Worm (Caenorhabditis elegans) whole organism, L1 larva: ENCODE data around the gene lir-3.

Experiments
- C04F5.9 ChIP-seq: sonication (generic microtip); optimal IDR thresholded peaks from 2 replicates; lab custom pipeline; 2016; ENCODE audit warnings: missing genetic modification characterization, missing compliant biosample characterization
- C34B4.2 ChIP-seq: sonication (generic microtip); optimal IDR thresholded peaks from 2 replicates; lab custom pipeline; 2017; ENCODE audit warnings: mild to moderate bottlenecking, missing genetic modification characterization, missing compliant biosample characterization
- F16B12.6 ChIP-seq: fragments of 150-350 bp; optimal IDR thresholded peaks from 2 replicates; lab custom pipeline; 2014; ENCODE audit warnings: missing biosample characterization, missing genetic modification characterization
- Y116A8C.19 ChIP-seq: sonication (generic microtip); optimal IDR thresholded peaks from 2 replicates; lab custom pipeline; 2016; ENCODE audit warnings: missing compliant biosample characterization, missing genetic modification characterization, borderline replicate concordance
- alr-1 ChIP-seq: fragments of 200-800 bp; sonication (Bioruptor generic); optimal IDR thresholded peaks from 2 replicates; lab custom pipeline; 2018; ENCODE audit warnings: borderline replicate concordance, mild to moderate bottlenecking, missing genetic modification characterization, missing compliant biosample characterization
- aly-2 ChIP-seq: fragments of 150-350 bp; optimal IDR thresholded peaks from 2 replicates; lab custom pipeline; 2014; ENCODE audit warnings: missing biosample characterization, missing genetic modification characterization
- ama-1 ChIP-seq: fragments of 150-350 bp; optimal IDR thresholded peaks from 2 replicates; lab custom pipeline; 2014
- blmp-1 ChIP-seq: fragments of 150-350 bp; optimal IDR thresholded peaks from 2 replicates; lab custom pipeline; 2014; ENCODE audit warnings: missing biosample characterization, missing genetic modification characterization
- ceh-82 ChIP-seq, 3 experiments: fragments of 150-350 bp in 1 of 3; sonication (generic microtip) in 2 of 3; optimal IDR thresholded peaks; 2 replicates each; lab custom pipeline; 2014 to 2017; ENCODE audit warnings: missing biosample characterization in 3 of 3, missing genetic modification characterization in 3 of 3
- ceh-90 ChIP-seq: sonication (generic microtip); optimal IDR thresholded peaks from 2 replicates; lab custom pipeline; 2016; ENCODE audit warnings: missing genetic modification characterization, missing compliant biosample characterization
- ces-1 ChIP-seq: fragments of 150-350 bp; optimal IDR thresholded peaks from 2 replicates; lab custom pipeline; 2014; ENCODE audit warnings: missing biosample characterization, missing genetic modification reagents, missing genetic modification characterization
- dsc-1 ChIP-seq: sonication (generic microtip); optimal IDR thresholded peaks from 2 replicates; lab custom pipeline; 2016; ENCODE audit warnings: mild to moderate bottlenecking, missing genetic modification characterization, missing compliant biosample characterization
- elt-2 ChIP-seq: sonication (generic microtip); optimal IDR thresholded peaks from 2 replicates; lab custom pipeline; 2016; ENCODE audit warnings: missing genetic modification characterization, mild to moderate bottlenecking, inconsistent platforms, missing compliant biosample characterization, missing genetic modification reagents
- elt-3 ChIP-seq, 6 experiments: fragments of 150-350 bp in 1 of 6; sonication (generic microtip); optimal IDR thresholded peaks; 2 replicates each; lab custom pipeline; 2017 to 2018; ENCODE audit warnings: missing biosample characterization in 6 of 6, missing genetic modification characterization in 6 of 6, inconsistent platforms in 1 of 6
- fkh-10 ChIP-seq: sonication (generic microtip); optimal IDR thresholded peaks from 2 replicates; lab custom pipeline; 2017; ENCODE audit warnings: missing biosample characterization, missing genetic modification reagents, missing genetic modification characterization
- grh-1 ChIP-seq: fragments of 200-800 bp; sonication (Bioruptor generic); IDR thresholded peaks from 2 replicates; pipeline ENCODE4 v1.3.6; 2022; ENCODE audit warnings: missing genetic modification reagents, missing genetic modification characterization, missing compliant biosample characterization
- hlh-17 ChIP-seq: fragments of 200-800 bp; sonication (Bioruptor generic); optimal IDR thresholded peaks from 2 replicates; lab custom pipeline; 2018; ENCODE audit warnings: missing genetic modification characterization, mild to moderate bottlenecking, missing compliant biosample characterization, moderate library complexity, borderline replicate concordance
- hlh-4 ChIP-seq: sonication (generic microtip); optimal IDR thresholded peaks from 2 replicates; lab custom pipeline; 2016; ENCODE audit warnings: mild to moderate bottlenecking, missing genetic modification characterization, missing compliant biosample characterization
- isw-1 ChIP-seq: fragments of 200-800 bp; sonication (Bioruptor generic); IDR thresholded peaks from 2 replicates; pipeline ENCODE4 v1.3.6; 2022; ENCODE audit warnings: missing genetic modification characterization, missing compliant biosample characterization
- lin-14 ChIP-seq: fragments of 200-800 bp; sonication (Bioruptor generic); optimal IDR thresholded peaks from 2 replicates; lab custom pipeline; 2018; ENCODE audit warnings: mild to moderate bottlenecking, missing genetic modification characterization, moderate library complexity, missing compliant biosample characterization
- lin-35 ChIP-seq, 2 experiments: fragments of 150-350 bp; optimal IDR thresholded peaks; 2 replicates each; lab custom pipeline; 2014; ENCODE audit warnings: missing biosample characterization in 2 of 2, missing genetic modification characterization in 2 of 2, missing genetic modification reagents in 2 of 2
- lin-39 ChIP-seq: fragments of 150-350 bp; optimal IDR thresholded peaks from 2 replicates; lab custom pipeline; 2014; ENCODE audit warnings: missing biosample characterization, missing genetic modification reagents, missing genetic modification characterization
- lir-3 ChIP-seq: sonication (generic microtip); optimal IDR thresholded peaks from 2 replicates; lab custom pipeline; 2016; ENCODE audit warnings: mild to moderate bottlenecking, missing genetic modification characterization, moderate library complexity, missing compliant biosample characterization; ENCODE audit not compliant: poor library complexity
- lsy-2 ChIP-seq, 2 experiments: fragments of 150-350 bp; optimal IDR thresholded peaks; 2 replicates each; lab custom pipeline; 2014; ENCODE audit warnings: missing biosample characterization in 2 of 2, missing genetic modification characterization in 2 of 2
- mdl-1 ChIP-seq, 2 experiments: fragments of 150-350 bp; optimal IDR thresholded peaks; 2 replicates each; lab custom pipeline; 2014 to 2017; ENCODE audit warnings: missing biosample characterization in 2 of 2, missing genetic modification characterization in 2 of 2, inconsistent platforms in 1 of 2
- mef-2 ChIP-seq: fragments of 150-350 bp; optimal IDR thresholded peaks from 2 replicates; lab custom pipeline; 2014; ENCODE audit warnings: missing biosample characterization, missing genetic modification characterization
- mep-1 ChIP-seq: fragments of 150-350 bp; optimal IDR thresholded peaks from 2 replicates; lab custom pipeline; 2014; ENCODE audit warnings: missing biosample characterization, missing genetic modification characterization
- nhr-11 ChIP-seq: fragments of 150-350 bp; optimal IDR thresholded peaks from 2 replicates; lab custom pipeline; 2014; ENCODE audit warnings: missing biosample characterization, missing genetic modification characterization
- nhr-12 ChIP-seq: sonication (generic microtip); optimal IDR thresholded peaks from 2 replicates; lab custom pipeline; 2017; ENCODE audit warnings: missing biosample characterization, missing genetic modification characterization
- nhr-19 ChIP-seq: fragments of 200-800 bp; sonication (Bioruptor generic); conservative IDR thresholded peaks from 2 replicates; pipeline ENCODE4 v1.3.6; 2022; ENCODE audit warnings: missing genetic modification characterization, missing compliant biosample characterization
- nhr-20 ChIP-seq: sonication (generic microtip); optimal IDR thresholded peaks from 2 replicates; lab custom pipeline; 2016; ENCODE audit warnings: mild to moderate bottlenecking, missing genetic modification characterization, missing compliant biosample characterization
- nhr-84 ChIP-seq: sonication (generic microtip); optimal IDR thresholded peaks from 2 replicates; lab custom pipeline; 2017; ENCODE audit warnings: missing biosample characterization, missing genetic modification characterization
- nhr-85 ChIP-seq: sonication (generic microtip); peaks from one replicate; lab custom pipeline; 2016; ENCODE audit warnings: missing genetic modification characterization, inconsistent platforms, missing compliant biosample characterization
- pag-3 ChIP-seq: sonication (generic microtip); optimal IDR thresholded peaks from 2 replicates; lab custom pipeline; 2017; ENCODE audit warnings: missing genetic modification characterization, mild to moderate bottlenecking, missing compliant biosample characterization, antibody characterized with exemption, borderline replicate concordance; ENCODE audit not compliant: insufficient read depth
- pqm-1 ChIP-seq: sonication (generic microtip); optimal IDR thresholded peaks from 3 replicates; lab custom pipeline; 2017; ENCODE audit warnings: missing biosample characterization, missing genetic modification characterization
- rnt-1 ChIP-seq: sonication (generic microtip); optimal IDR thresholded peaks from 2 replicates; lab custom pipeline; 2016; ENCODE audit warnings: mild to moderate bottlenecking, missing genetic modification characterization, moderate library complexity, missing compliant biosample characterization
- skn-1 ChIP-seq: fragments of 150-350 bp; optimal IDR thresholded peaks from 2 replicates; lab custom pipeline; 2014; ENCODE audit warnings: missing biosample characterization, missing genetic modification characterization
- snpc-4 ChIP-seq: fragments of 150-350 bp; optimal IDR thresholded peaks from 2 replicates; lab custom pipeline; 2014; ENCODE audit warnings: missing biosample characterization, missing genetic modification characterization
- sox-4 ChIP-seq: sonication (generic microtip); optimal IDR thresholded peaks from 2 replicates; lab custom pipeline; 2016; ENCODE audit warnings: missing genetic modification characterization, missing compliant biosample characterization
- sup-37 ChIP-seq: fragments of 200-800 bp; sonication (Bioruptor generic); optimal IDR thresholded peaks from 2 replicates; lab custom pipeline; 2018; ENCODE audit warnings: mild to moderate bottlenecking, missing genetic modification characterization, missing compliant biosample characterization
- swsn-7 ChIP-seq: sonication (generic microtip); optimal IDR thresholded peaks from 2 replicates; lab custom pipeline; 2016; ENCODE audit warnings: missing genetic modification characterization, missing compliant biosample characterization
- tlp-1 ChIP-seq: fragments of 150-350 bp; optimal IDR thresholded peaks from 2 replicates; lab custom pipeline; 2014; ENCODE audit warnings: missing biosample characterization, missing genetic modification characterization
- unc-130 ChIP-seq: fragments of 150-350 bp; optimal IDR thresholded peaks from 2 replicates; lab custom pipeline; 2017; ENCODE audit warnings: missing biosample characterization, missing genetic modification characterization, inconsistent platforms
- vab-15 ChIP-seq: sonication (generic microtip); optimal IDR thresholded peaks from 2 replicates; lab custom pipeline; 2017; ENCODE audit warnings: missing genotype, mild to moderate bottlenecking, missing genetic modification characterization, missing compliant biosample characterization
- zag-1 ChIP-seq: fragments of 150-350 bp; optimal IDR thresholded peaks from 2 replicates; lab custom pipeline; 2014; ENCODE audit warnings: missing biosample characterization, missing genetic modification characterization
- zip-4 ChIP-seq: fragments of 200-800 bp; sonication (Bioruptor generic); optimal IDR thresholded peaks from 2 replicates; lab custom pipeline; 2018; ENCODE audit warnings: mild to moderate bottlenecking, missing genetic modification characterization, moderate library complexity, missing compliant biosample characterization
- ztf-11 ChIP-seq, 2 experiments: sonication (generic microtip); optimal IDR thresholded peaks; 2 replicates each; lab custom pipeline; 2016 to 2017; ENCODE audit warnings: missing genetic modification characterization in 2 of 2, missing biosample characterization in 1 of 2, missing compliant biosample characterization in 1 of 2

The lir-3 gene

DNA sequence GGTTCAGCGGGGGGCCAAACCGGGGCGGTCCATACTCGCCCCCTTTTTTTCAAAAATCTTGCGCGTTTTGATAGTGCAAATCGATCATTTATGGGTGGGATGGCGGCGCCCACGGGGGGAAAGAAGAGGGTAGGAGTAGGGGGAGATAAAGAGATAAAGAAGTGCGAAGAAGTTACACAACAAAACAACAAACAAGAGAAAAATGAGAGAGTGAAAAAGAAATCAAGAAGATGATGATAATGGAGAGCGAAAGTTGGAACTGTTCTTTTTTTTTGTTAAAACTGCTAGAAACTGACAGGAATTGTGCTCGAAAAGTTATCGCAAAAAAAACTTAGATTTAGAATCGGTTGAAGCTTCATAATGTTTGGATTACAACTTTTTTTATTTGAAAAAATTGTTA lies 22.2 kb downstream of the lir-3 start, which contains the start of gene ptr-13:
Gene ptr-13, minus strand, starts transcription at position 92 of the 400 bp plus-strand sequence.
- TF ChIP-seq elt-3 (tag; optimal IDR thresholded peaks at IDR 0.05; lab: Kevin White, UChicago) (peak in 2 of 6 experiments; percentile 2 to 54), ztf-11 (tag; optimal IDR thresholded peaks at IDR 0.05; lab: Kevin White, UChicago) (no peak), blmp-1 (tag; lab: Kevin White, UChicago) (peak; percentile 79)

DNA sequence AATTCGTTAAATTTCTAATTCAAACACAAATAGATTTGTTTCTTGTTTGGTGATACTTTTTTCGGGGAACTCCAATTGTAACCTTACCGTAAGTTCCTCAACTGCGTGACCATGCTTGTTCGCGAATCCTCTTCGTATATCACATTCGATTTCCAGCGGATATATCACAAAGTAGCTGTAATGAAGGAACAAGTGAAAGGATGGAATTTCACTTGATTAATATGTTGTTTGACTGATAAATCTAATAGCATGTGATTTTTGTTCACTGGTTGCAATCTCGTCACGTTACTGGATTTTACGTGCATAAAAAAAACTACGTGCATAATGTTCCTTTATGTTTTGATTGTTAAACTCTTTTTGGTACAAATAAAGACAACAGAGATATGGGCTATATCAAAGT lies 22.9 kb downstream of the lir-3 start:
- TF ChIP-seq blmp-1 (tag; lab: Kevin White, UChicago) (peak; percentile 55), elt-3 (tag; optimal IDR thresholded peaks at IDR 0.05; lab: Kevin White, UChicago) (peak in 1 of 6 experiments; percentile 11), nhr-84 (tag; lab: Kevin White, UChicago) (no peak), tlp-1 (tag; lab: Kevin White, UChicago) (no peak)

DNA sequence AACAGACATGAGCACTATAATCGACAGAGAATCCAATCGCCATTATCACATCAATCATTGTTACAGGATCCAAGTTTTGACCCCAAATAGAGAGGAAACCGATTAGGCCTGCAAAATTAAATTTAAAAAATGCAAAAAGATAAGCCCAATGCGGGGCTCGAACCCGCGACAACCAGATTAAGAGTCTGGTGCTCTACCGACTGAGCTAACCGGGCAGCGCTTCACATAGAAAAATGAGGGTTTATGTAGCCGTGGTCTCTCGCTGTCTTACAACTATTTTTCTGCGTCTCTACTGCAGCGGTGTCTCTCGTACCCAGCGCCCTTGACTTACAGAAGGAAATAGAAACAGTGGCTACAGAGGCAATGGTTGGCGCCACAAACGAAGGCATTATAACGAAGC lies 26.9 kb downstream of the lir-3 start:
- no peak for TF ChIP-seq tlp-1 (tag; lab: Kevin White, UChicago)
- peak; percentile 22 for TF ChIP-seq mep-1 (tag; lab: Kevin White, UChicago)
- no peak for TF ChIP-seq hlh-17 (GFP tag; lab: Kevin White, UChicago)
- no peak for TF ChIP-seq pqm-1 (tag; lab: Kevin White, UChicago)
- TF ChIP-seq fkh-10 (GFP tag; lab: Kevin White, UChicago) = no peak
- no peak for TF ChIP-seq zag-1 (tag; lab: Kevin White, UChicago)
- no peak for TF ChIP-seq C34B4.2
- TF ChIP-seq grh-1 (GFP tag; lab: Robert Waterston, UW) = peak; percentile 48; the same call in 1 of the 2 replicates
- TF ChIP-seq ama-1 (lab: Kevin White, UChicago) = no peak
- no peak for TF ChIP-seq nhr-11 (tag; lab: Kevin White, UChicago)
- TF ChIP-seq ces-1 = no peak
- peak; percentile 53 for TF ChIP-seq elt-2 (tag; lab: Kevin White, UChicago)
- peak; percentile 59 for TF ChIP-seq snpc-4 (tag; lab: Kevin White, UChicago)
- no peak; the same call in 1 of the 2 replicates for TF ChIP-seq isw-1 (GFP tag; lab: Robert Waterston, UW)
- peak; percentile 55 for TF ChIP-seq unc-130 (tag; lab: Kevin White, UChicago)
- TF ChIP-seq ceh-82 (tag; optimal IDR thresholded peaks at IDR 0.05; lab: Kevin White, UChicago) = peak; percentile 12 to 36 (median 30)
- peak; percentile 77 for TF ChIP-seq nhr-85 (tag; lab: Kevin White, UChicago)
- peak; percentile 47 to 69 for TF ChIP-seq lin-35 (GFP tag; optimal IDR thresholded peaks at IDR 0.05; lab: Kevin White, UChicago)
- TF ChIP-seq F16B12.6 (tag; lab: Kevin White, UChicago) = peak; percentile 5
- TF ChIP-seq elt-3 (tag; optimal IDR thresholded peaks at IDR 0.05; lab: Kevin White, UChicago) = peak in 2 of 6 experiments; percentile 6 to 27
- no peak for TF ChIP-seq lir-3 (tag; lab: Kevin White, UChicago)
- no peak for TF ChIP-seq sup-37 (GFP tag; lab: Kevin White, UChicago)
- TF ChIP-seq ceh-90 (tag; lab: Kevin White, UChicago) = no peak
- no peak for TF ChIP-seq nhr-84 (tag; lab: Kevin White, UChicago)
- peak; percentile 51 for TF ChIP-seq dsc-1 (tag; lab: Kevin White, UChicago)
- TF ChIP-seq lsy-2 (tag; optimal IDR thresholded peaks at IDR 0.05; lab: Kevin White, UChicago) = peak; percentile 34 to 62
- peak; percentile 63 for TF ChIP-seq nhr-20
- TF ChIP-seq lin-14 (GFP tag; lab: Kevin White, UChicago) = peak; percentile 56
- no peak for TF ChIP-seq zip-4 (GFP tag; lab: Kevin White, UChicago)
- no peak for TF ChIP-seq ztf-11 (tag; optimal IDR thresholded peaks at IDR 0.05; lab: Kevin White, UChicago)
- TF ChIP-seq aly-2 (tag; lab: Kevin White, UChicago) = peak; percentile 47
- TF ChIP-seq mdl-1 (tag; optimal IDR thresholded peaks at IDR 0.05; lab: Kevin White, UChicago) = peak in 1 of 2 experiments; percentile 3
- TF ChIP-seq C04F5.9 (tag; lab: Kevin White, UChicago) = no peak
- no peak for TF ChIP-seq Y116A8C.19 (tag; lab: Kevin White, UChicago)
- no peak for TF ChIP-seq mef-2 (tag; lab: Kevin White, UChicago)
- peak; percentile 70 for TF ChIP-seq nhr-19 (GFP tag; lab: Robert Waterston, UW)
- no peak for TF ChIP-seq alr-1 (tag; lab: Kevin White, UChicago)
- no peak for TF ChIP-seq pag-3 (tag; lab: Kevin White, UChicago)
- no peak for TF ChIP-seq lin-39 (tag; lab: Kevin White, UChicago)
- no peak for TF ChIP-seq sox-4
- no peak for TF ChIP-seq nhr-12 (tag; lab: Kevin White, UChicago)
- TF ChIP-seq swsn-7 (tag; lab: Kevin White, UChicago) = peak; percentile 63
- no peak for TF ChIP-seq skn-1 (tag; lab: Kevin White, UChicago)
- no peak for TF ChIP-seq vab-15 (tag; lab: Kevin White, UChicago)
- no peak for TF ChIP-seq hlh-4 (tag; lab: Kevin White, UChicago)
- TF ChIP-seq rnt-1 (tag; lab: Kevin White, UChicago) = peak; percentile 71
